Worm (Caenorhabditis elegans): Measurements from ENCODE around the gene B0464.9.

B0464.9 gene

DNA sequence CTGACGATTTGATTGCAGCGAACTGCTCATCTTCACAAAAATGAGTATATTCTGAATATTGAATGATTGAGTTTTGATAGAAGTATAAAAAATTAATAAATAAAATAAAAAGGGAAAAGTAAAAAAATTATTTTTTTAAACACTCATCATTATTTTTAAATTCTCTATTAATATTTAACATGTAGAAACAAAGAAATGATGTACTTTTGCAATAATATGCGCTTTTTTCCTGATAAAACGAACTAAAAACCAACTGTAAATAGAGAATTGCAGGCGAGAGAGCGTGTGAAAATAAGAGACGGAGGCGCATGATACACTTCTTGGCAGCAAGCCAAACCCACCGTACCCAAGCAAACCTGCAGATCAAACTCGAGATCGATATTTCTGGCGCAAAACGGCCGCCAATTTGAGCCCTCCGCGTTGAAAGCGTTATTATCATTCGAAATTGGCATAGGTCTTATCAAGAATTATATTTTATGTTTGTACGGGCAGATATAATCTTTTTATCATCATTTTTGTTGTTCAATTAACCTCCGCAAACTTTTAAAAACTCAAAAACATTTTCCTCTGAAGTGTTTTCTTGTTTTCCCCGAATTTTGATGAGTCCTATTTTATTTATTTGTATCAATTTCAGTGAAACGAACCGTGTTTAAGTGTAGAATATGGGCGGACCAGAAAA, 9.4 kb upstream of the B0464.9 start, which contains the start of the genes rheb-1 and spk-1:
rheb-1 (minus strand) TSS at position 51 of the 679 bp plus-strand sequence.
spk-1 (plus strand) TSS at position 629 of the 679 bp plus-strand sequence.
- TF ChIP-seq nhr-10 (tag; optimal IDR thresholded peaks at IDR 0.05) (no peak), ztf-11 (tag; optimal IDR thresholded peaks at IDR 0.05) (no peak), F13H6.1 (tag; optimal IDR thresholded peaks at IDR 0.05) (peak; percentile 92), ama-1 (optimal IDR thresholded peaks at IDR 0.05) (no peak), ceh-16 (tag; optimal IDR thresholded peaks at IDR 0.05) (peak; percentile 48), aly-2 (tag; optimal IDR thresholded peaks at IDR 0.05) (no peak), nhr-23 (tag; optimal IDR thresholded peaks at IDR 0.05) (no peak), lin-11 (tag; optimal IDR thresholded peaks at IDR 0.05) (peak; percentile 95), nhr-21 (tag; optimal IDR thresholded peaks at IDR 0.05) (peak; percentile 88), zag-1 (tag; optimal IDR thresholded peaks at IDR 0.05) (peak; percentile 32), crh-2 (tag; optimal IDR thresholded peaks at IDR 0.05) (peak; percentile 96), nhr-11 (tag; optimal IDR thresholded peaks at IDR 0.05) (no peak), ztf-4 (tag; optimal IDR thresholded peaks at IDR 0.05) (peak; percentile 91), C34F6.9 (tag; optimal IDR thresholded peaks at IDR 0.05) (peak; percentile 99), R02D3.7 (tag; optimal IDR thresholded peaks at IDR 0.05) (no peak), unc-55 (GFP tag; optimal IDR thresholded peaks at IDR 0.05) (peak; percentile 90), fos-1 (tag; optimal IDR thresholded peaks at IDR 0.05) (peak; percentile 88), sma-3 (GFP tag; optimal IDR thresholded peaks at IDR 0.05) (peak; percentile 93), nhr-12 (tag; optimal IDR thresholded peaks at IDR 0.05) (no peak), nhr-129 (tag; optimal IDR thresholded peaks at IDR 0.05) (peak; percentile 90), mab-5 (tag; optimal IDR thresholded peaks at IDR 0.05) (peak; percentile 67), egl-27 (tag; optimal IDR thresholded peaks at IDR 0.05) (peak; percentile 54), peb-1 (tag; optimal IDR thresholded peaks at IDR 0.05) (no peak), skn-1 (tag; optimal IDR thresholded peaks at IDR 0.05) (peak; percentile 92), Y55F3AM.14 (GFP tag; optimal IDR thresholded peaks at IDR 0.05) (peak; percentile 53), unc-62 (GFP tag; optimal IDR thresholded peaks at IDR 0.05) (no peak), lsy-2 (tag; optimal IDR thresholded peaks at IDR 0.05) (peak; percentile 98 to 99), mdl-1 (tag; optimal IDR thresholded peaks at IDR 0.05) (peak in 1 of 2 experiments; percentile 6), ztf-1 (GFP tag; conservative IDR thresholded peaks at IDR 0.05) (no peak), nhr-77 (tag; optimal IDR thresholded peaks at IDR 0.05) (no peak), nhr-237 (tag; optimal IDR thresholded peaks at IDR 0.05) (no peak), alr-1 (tag; optimal IDR thresholded peaks at IDR 0.05) (no peak), dmd-4 (tag; optimal IDR thresholded peaks at IDR 0.05) (no peak), elt-1 (tag; optimal IDR thresholded peaks at IDR 0.05) (no peak), sma-9 (GFP tag; optimal IDR thresholded peaks at IDR 0.05) (peak; percentile 93), sma-9 (tag; optimal IDR thresholded peaks at IDR 0.05) (no peak), ZK546.5 (tag; optimal IDR thresholded peaks at IDR 0.05) (peak; percentile 97), ceh-82 (tag; optimal IDR thresholded peaks at IDR 0.05) (peak; percentile 59), gmeb-1 (tag; optimal IDR thresholded peaks at IDR 0.05) (peak; percentile 82), nhr-6 (tag; optimal IDR thresholded peaks at IDR 0.05) (peak; percentile 83), blmp-1 (tag; optimal IDR thresholded peaks at IDR 0.05; ENCODE audit: insufficient read depth) (peak; percentile 54), elt-3 (tag; optimal IDR thresholded peaks at IDR 0.05) (no peak), mbf-1 (tag; optimal IDR thresholded peaks at IDR 0.05) (no peak), snpc-4 (tag; optimal IDR thresholded peaks at IDR 0.05) (peak; percentile 77), unc-39 (tag; optimal IDR thresholded peaks at IDR 0.05) (no peak), lin-13 (GFP tag; optimal IDR thresholded peaks at IDR 0.05) (peak; percentile 88), sem-4 (tag; optimal IDR thresholded peaks at IDR 0.05) (peak; percentile 93), nhr-25 (tag; optimal IDR thresholded peaks at IDR 0.05) (peak; percentile 85), lin-39 (tag; optimal IDR thresholded peaks at IDR 0.05) (no peak)

Data from whole organism, L2 larva.